Fruit fly (Drosophila melanogaster) whole organism, embryonic: Measurements from ENCODE around the gene CG1824.

Experiments
- Awh ChIP-seq: fragments of 200-800 bp; sonication (Bioruptor generic); IDR thresholded peaks from 2 replicates; pipeline ENCODE4, ENCODE4 v1.3.6; 2022; ENCODE audit warnings: missing biosample characterization, missing genetic modification characterization
- CG10979 ChIP-seq: fragments of 200-800 bp; sonication (Bioruptor generic); optimal IDR thresholded peaks from 2 replicates; lab custom pipeline; 2018; ENCODE audit warnings: missing biosample characterization, mild to moderate bottlenecking, missing genetic modification characterization, moderate library complexity
- CG11093 ChIP-seq: fragments of 200-800 bp; sonication (Bioruptor generic); IDR thresholded peaks from 3 replicates; pipeline ENCODE4 v1.3.6; 2022; ENCODE audit warnings: missing biosample characterization, missing genetic modification characterization
- CG14965 ChIP-seq: fragments of 200-800 bp; sonication (Bioruptor generic); optimal IDR thresholded peaks from 2 replicates; lab custom pipeline; 2016; ENCODE audit warnings: missing biosample characterization, missing genetic modification characterization, borderline replicate concordance
- CG1529 ChIP-seq: fragments of 200-800 bp; sonication (Bioruptor generic); optimal IDR thresholded peaks from 3 replicates; lab custom pipeline; 2018; ENCODE audit warnings: missing biosample characterization, missing genetic modification characterization
- CG15696 ChIP-seq: fragments of 200-800 bp; sonication (Bioruptor generic); optimal IDR thresholded peaks from 2 replicates; lab custom pipeline; 2019; ENCODE audit warnings: missing biosample characterization, mild to moderate bottlenecking, missing genetic modification characterization, moderate library complexity
- CG1602 ChIP-seq: fragments of 200-800 bp; sonication (Bioruptor generic); optimal IDR thresholded peaks from 3 replicates; lab custom pipeline; 2016; ENCODE audit warnings: missing biosample characterization, missing genetic modification characterization
- CG16779 ChIP-seq: fragments of 200-800 bp; sonication (Bioruptor generic); IDR thresholded peaks from 2 replicates; pipeline ENCODE4 v1.3.6; 2022; ENCODE audit warnings: missing biosample characterization, missing genetic modification characterization
- CG17359 ChIP-seq: fragments of 200-800 bp; sonication (Bioruptor generic); optimal IDR thresholded peaks from 3 replicates; lab custom pipeline; 2018; ENCODE audit warnings: missing biosample characterization, mild to moderate bottlenecking, missing genetic modification characterization, moderate library complexity
- CG17385 ChIP-seq: fragments of 200-800 bp; sonication (Bioruptor generic); optimal IDR thresholded peaks from 3 replicates; lab custom pipeline; 2018; ENCODE audit warnings: missing biosample characterization, mild to moderate bottlenecking, missing genetic modification characterization
- CG17802 ChIP-seq: fragments of 200-800 bp; sonication (Bioruptor generic); optimal IDR thresholded peaks from 2 replicates; lab custom pipeline; 2018; ENCODE audit warnings: missing biosample characterization, mild to moderate bottlenecking, missing genetic modification characterization, moderate library complexity
- CG17829 ChIP-seq: fragments of 200-800 bp; optimal IDR thresholded peaks from 2 replicates; lab custom pipeline; 2019; ENCODE audit warnings: missing biosample characterization, mild to moderate bottlenecking, missing genetic modification characterization, moderate library complexity
- CG1792 ChIP-seq: fragments of 200-800 bp; sonication (Bioruptor generic); optimal IDR thresholded peaks from 2 replicates; lab custom pipeline; 2016; ENCODE audit warnings: missing biosample characterization, missing genetic modification characterization
- CG2712 ChIP-seq: fragments of 200-800 bp; optimal IDR thresholded peaks from 3 replicates; lab custom pipeline; 2019; ENCODE audit warnings: missing biosample characterization, mild to moderate bottlenecking, missing genetic modification characterization, moderate library complexity
- CG2889 ChIP-seq: fragments of 200-800 bp; sonication (Bioruptor generic); IDR thresholded peaks from 3 replicates; pipeline ENCODE4 v1.3.6; 2022; ENCODE audit warnings: missing biosample characterization, missing genetic modification characterization
- CG31224 ChIP-seq: fragments of 200-800 bp; sonication (Bioruptor generic); IDR thresholded peaks from 2 replicates; pipeline ENCODE4 v1.3.6; 2022; ENCODE audit warnings: missing biosample characterization, missing genetic modification characterization
- CG32767 ChIP-seq: fragments of 200-800 bp; sonication (Bioruptor generic); IDR thresholded peaks from 2 replicates; pipeline ENCODE4 v1.3.6; 2022; ENCODE audit warnings: missing biosample characterization, missing genetic modification characterization
- CG33557 ChIP-seq: fragments of 200-800 bp; sonication (Bioruptor generic); optimal IDR thresholded peaks from 2 replicates; lab custom pipeline; 2019; ENCODE audit warnings: missing biosample characterization, mild to moderate bottlenecking, missing genetic modification characterization, moderate library complexity
- CG34376 ChIP-seq: fragments of 200-800 bp; sonication (Bioruptor generic); optimal IDR thresholded peaks from 2 replicates; lab custom pipeline; 2018; ENCODE audit warnings: missing biosample characterization, mild to moderate bottlenecking, missing genetic modification characterization
- CG4360 ChIP-seq: fragments of 200-800 bp; sonication (Bioruptor generic); IDR thresholded peaks from 2 replicates; pipeline ENCODE4 v1.3.6; 2022; ENCODE audit warnings: missing biosample characterization, missing genetic modification characterization
- CG4404 ChIP-seq: fragments of 200-800 bp; sonication (Bioruptor generic); IDR thresholded peaks from 2 replicates; pipeline ENCODE4 v1.3.6; 2022; ENCODE audit warnings: missing biosample characterization, missing genetic modification characterization
- CG4424 ChIP-seq: fragments of 200-800 bp; sonication (Bioruptor generic); optimal IDR thresholded peaks from 3 replicates; lab custom pipeline; 2016; ENCODE audit warnings: missing biosample characterization, missing genetic modification characterization
- CG4854 ChIP-seq: fragments of 200-800 bp; sonication (Bioruptor generic); optimal IDR thresholded peaks from 2 replicates; lab custom pipeline; 2016; ENCODE audit warnings: missing biosample characterization, missing genetic modification characterization, inconsistent platforms
- CG8281 ChIP-seq: fragments of 200-800 bp; sonication (Bioruptor generic); optimal IDR thresholded peaks from 2 replicates; lab custom pipeline; 2018; ENCODE audit warnings: missing biosample characterization, mild to moderate bottlenecking, missing genetic modification characterization, moderate library complexity
- CG8944 ChIP-seq: fragments of 200-800 bp; sonication (Bioruptor generic); optimal IDR thresholded peaks from 3 replicates; lab custom pipeline; 2016; ENCODE audit warnings: missing biosample characterization, missing genetic modification characterization
- Camta ChIP-seq: fragments of 200-800 bp; sonication (Bioruptor generic); optimal IDR thresholded peaks from 2 replicates; lab custom pipeline; 2016; ENCODE audit warnings: missing biosample characterization, missing genetic modification characterization
- Ets97D ChIP-seq: fragments of 200-800 bp; sonication (Bioruptor generic); optimal IDR thresholded peaks from 3 replicates; lab custom pipeline; 2016; ENCODE audit warnings: missing biosample characterization, missing genetic modification characterization
- Gsc ChIP-seq: fragments of 200-800 bp; sonication (Bioruptor generic); IDR thresholded peaks from 2 replicates; pipeline ENCODE4 v1.3.6; 2022; ENCODE audit warnings: missing biosample characterization, missing genetic modification characterization
- Gug ChIP-seq: fragments of 200-800 bp; sonication (Bioruptor generic); IDR thresholded peaks from 4 replicates; pipeline ENCODE4 v1.3.6; 2022; ENCODE audit warnings: missing biosample characterization, missing genetic modification characterization
- Hsf ChIP-seq: fragments of 200-800 bp; sonication (Bioruptor generic); optimal IDR thresholded peaks from 3 replicates; lab custom pipeline; 2016; ENCODE audit warnings: missing biosample characterization, missing genetic modification characterization
- Sry-δ ChIP-seq: fragments of 200-800 bp; sonication (Bioruptor generic); optimal IDR thresholded peaks from 2 replicates; lab custom pipeline; 2016; ENCODE audit warnings: missing biosample characterization, missing genetic modification characterization
- bcd ChIP-seq: fragments of 200-800 bp; sonication (Bioruptor generic); optimal IDR thresholded peaks from 2 replicates; lab custom pipeline; 2017; ENCODE audit warnings: missing biosample characterization, mild to moderate bottlenecking, missing genetic modification characterization
- btn ChIP-seq: fragments of 200-800 bp; sonication (Bioruptor generic); optimal IDR thresholded peaks from 2 replicates; lab custom pipeline; 2016; ENCODE audit warnings: missing biosample characterization, missing genetic modification characterization
- chinmo ChIP-seq: fragments of 200-800 bp; sonication (Bioruptor generic); IDR thresholded peaks from 4 replicates; pipeline ENCODE4 v1.3.6; 2022; ENCODE audit warnings: missing biosample characterization, missing genetic modification characterization; ENCODE audit not compliant: partially characterized antibody
- dati ChIP-seq: fragments of 200-800 bp; sonication (Bioruptor generic); IDR thresholded peaks from 2 replicates; pipeline ENCODE4 v1.3.6; 2022; ENCODE audit warnings: missing biosample characterization, missing genetic modification characterization
- dpn ChIP-seq, 2 experiments: fragments of 200-800 bp; sonication (Bioruptor generic); optimal IDR thresholded peaks; 3 replicates each; lab custom pipeline; 2016; ENCODE audit warnings: missing biosample characterization in 2 of 2, missing genetic modification characterization in 2 of 2
- exex ChIP-seq: fragments of 200-800 bp; sonication (Bioruptor generic); optimal IDR thresholded peaks from 4 replicates; lab custom pipeline; 2018; ENCODE audit warnings: missing biosample characterization, mild to moderate bottlenecking, missing genetic modification characterization, moderate library complexity
- ftz-f1 ChIP-seq: fragments of 200-800 bp; sonication (Bioruptor generic); optimal IDR thresholded peaks from 2 replicates; lab custom pipeline; 2016; ENCODE audit warnings: missing biosample characterization, missing genetic modification characterization
- jing ChIP-seq: fragments of 200-800 bp; sonication (Bioruptor generic); optimal IDR thresholded peaks from 2 replicates; lab custom pipeline; 2018; ENCODE audit warnings: missing biosample characterization, mild to moderate bottlenecking, missing genetic modification characterization
- kay ChIP-seq: fragments of 200-800 bp; sonication (Bioruptor generic); optimal IDR thresholded peaks from 2 replicates; lab custom pipeline; 2016; ENCODE audit warnings: missing biosample characterization, missing genetic modification characterization
- lab ChIP-seq: fragments of 200-800 bp; sonication (Bioruptor generic); optimal IDR thresholded peaks from 3 replicates; lab custom pipeline; 2017; ENCODE audit warnings: missing biosample characterization, missing genetic modification characterization, mild to moderate bottlenecking, moderate library complexity, missing genetic modification reagents
- lmd ChIP-seq: fragments of 200-800 bp; sonication (Bioruptor generic); IDR thresholded peaks from 2 replicates; pipeline ENCODE4 v1.3.6; 2022; ENCODE audit warnings: missing biosample characterization, missing genetic modification characterization
- luna ChIP-seq: fragments of 200-800 bp; sonication (Bioruptor generic); optimal IDR thresholded peaks from 2 replicates; lab custom pipeline; 2016; ENCODE audit warnings: missing biosample characterization, missing genetic modification characterization
- mld ChIP-seq: fragments of 200-800 bp; sonication (Bioruptor generic); IDR thresholded peaks from 3 replicates; pipeline ENCODE4 v1.3.6; 2022; ENCODE audit warnings: missing biosample characterization, missing genetic modification characterization; ENCODE audit not compliant: partially characterized antibody
- pros ChIP-seq: fragments of 200-800 bp; sonication (Bioruptor generic); optimal IDR thresholded peaks from 3 replicates; lab custom pipeline; 2019; ENCODE audit warnings: missing biosample characterization, mild to moderate bottlenecking, missing genetic modification characterization, moderate library complexity
- repo ChIP-seq: fragments of 200-800 bp; sonication (Bioruptor generic); optimal IDR thresholded peaks from 2 replicates; lab custom pipeline; 2016; ENCODE audit warnings: missing biosample characterization, missing genetic modification characterization
- salm ChIP-seq: fragments of 200-800 bp; sonication (Bioruptor generic); optimal IDR thresholded peaks from 2 replicates; lab custom pipeline; 2018; ENCODE audit warnings: missing biosample characterization, mild to moderate bottlenecking, missing genetic modification characterization
- tgo ChIP-seq: fragments of 200-800 bp; sonication (Bioruptor generic); IDR thresholded peaks from 3 replicates; pipeline ENCODE4 v1.3.6; 2022; ENCODE audit warnings: missing biosample characterization, missing genetic modification characterization
- wek ChIP-seq: fragments of 200-800 bp; sonication (Bioruptor generic); optimal IDR thresholded peaks from 3 replicates; lab custom pipeline; 2018; ENCODE audit warnings: missing biosample characterization, mild to moderate bottlenecking, missing genetic modification characterization, moderate library complexity
- zfh1 ChIP-seq: fragments of 200-800 bp; sonication (Bioruptor generic); IDR thresholded peaks from 3 replicates; pipeline ENCODE4 v1.3.6; 2022; ENCODE audit warnings: missing biosample characterization, missing genetic modification characterization
- zfh2 ChIP-seq: fragments of 200-800 bp; sonication (Bioruptor generic); optimal IDR thresholded peaks from 2 replicates; lab custom pipeline; 2016; ENCODE audit warnings: missing biosample characterization, missing genetic modification characterization

CG1824 gene

dm6 chrX:12567663-12568062, 27.8 kb downstream of the CG1824 start (continued):
- no peak for TF ChIP-seq dati (GFP tag; lab: Robert Waterston, UW)
- TF ChIP-seq Gsc (GFP tag; lab: Robert Waterston, UW) = 0 out of 2 replicates have a peak, but pooled peaks have one; percentile 14
- peak; percentile 67 for TF ChIP-seq Awh
- TF ChIP-seq CG4360 = no peak
- TF ChIP-seq repo = no peak
- TF ChIP-seq CG4404 (GFP tag; lab: Robert Waterston, UW) = peak; percentile 45; the same call in 1 of the 2 replicates
- TF ChIP-seq mld (GFP tag; lab: Robert Waterston, UW) = no peak
- TF ChIP-seq CG8944 (GFP tag; lab: Kevin White, UChicago) = no peak
- TF ChIP-seq CG1529 (GFP tag; lab: Kevin White, UChicago) = peak; percentile 36
- TF ChIP-seq pros (GFP tag; lab: Kevin White, UChicago) = no peak
- 0 out of 4 replicates have a peak, but pooled peaks have one; percentile 19 for TF ChIP-seq Gug (GFP tag; lab: Robert Waterston, UW)
- peak; percentile 66; the same call in 1 of the 2 replicates for TF ChIP-seq CG32767
- no peak for TF ChIP-seq CG16779 (GFP tag; lab: Robert Waterston, UW)
- peak; percentile 70 for TF ChIP-seq CG31224 (GFP tag; lab: Robert Waterston, UW)
- TF ChIP-seq CG17385 (GFP tag; lab: Kevin White, UChicago) = peak; percentile 80
- TF ChIP-seq dpn (GFP tag; optimal IDR thresholded peaks at IDR 0.05; lab: Kevin White, UChicago) = peak in 1 of 2 experiments; percentile 57
- peak; percentile 55; the same call in 2 of the 3 replicates for TF ChIP-seq zfh1
- peak; percentile 88 for TF ChIP-seq CG17359 (tag; lab: Kevin White, UChicago)
- TF ChIP-seq CG1792 (GFP tag; lab: Kevin White, UChicago) = no peak
- TF ChIP-seq lab (GFP tag; lab: Kevin White, UChicago) = peak; percentile 96
- no peak for TF ChIP-seq CG17802 (tag; lab: Kevin White, UChicago)
- no peak for TF ChIP-seq luna (GFP tag; lab: Kevin White, UChicago)
- no peak for TF ChIP-seq wek
- TF ChIP-seq bcd = peak; percentile 71
- no peak for TF ChIP-seq zfh2 (GFP tag; lab: Kevin White, UChicago)
- no peak for TF ChIP-seq Camta
- TF ChIP-seq CG17829 (tag; lab: Kevin White, UChicago) = peak; percentile 76
- TF ChIP-seq exex (tag; lab: Kevin White, UChicago) = peak; percentile 69
- peak; percentile 57 for TF ChIP-seq CG8281 (tag; lab: Kevin White, UChicago)
- TF ChIP-seq ftz-f1 = no peak
- TF ChIP-seq CG2889 = peak; percentile 16; the same call in 1 of the 3 replicates
- peak; percentile 81 for TF ChIP-seq CG2712 (tag; lab: Kevin White, UChicago)
- TF ChIP-seq CG33557 (GFP tag; lab: Kevin White, UChicago) = no peak
- TF ChIP-seq Ets97D = no peak
- TF ChIP-seq CG34376 (GFP tag; lab: Kevin White, UChicago) = peak; percentile 81
- TF ChIP-seq chinmo (GFP tag; lab: Robert Waterston, UW) = no peak
- TF ChIP-seq CG4854 (GFP tag; lab: Kevin White, UChicago) = no peak
- TF ChIP-seq CG1602 (GFP tag; lab: Kevin White, UChicago) = peak; percentile 25
- peak; percentile 46 for TF ChIP-seq CG15696 (tag; lab: Kevin White, UChicago)
- no peak for TF ChIP-seq jing (GFP tag; lab: Kevin White, UChicago)
- peak; percentile 72 for TF ChIP-seq CG10979 (tag; lab: Kevin White, UChicago)
- TF ChIP-seq salm (tag; lab: Kevin White, UChicago) = peak; percentile 71
- no peak for TF ChIP-seq kay (GFP tag; lab: Kevin White, UChicago)
- TF ChIP-seq CG14965 (GFP tag; lab: Kevin White, UChicago) = no peak
- TF ChIP-seq CG11093 (GFP tag; lab: Robert Waterston, UW) = peak; percentile 65; the same call in 2 of the 3 replicates
- peak; percentile 50 for TF ChIP-seq CG4424
- TF ChIP-seq tgo (GFP tag; lab: Robert Waterston, UW) = peak; percentile 77
- no peak for TF ChIP-seq Hsf (GFP tag; lab: Kevin White, UChicago)
- no peak for TF ChIP-seq Sry-δ
- no peak for TF ChIP-seq btn (GFP tag; lab: Kevin White, UChicago)
- TF ChIP-seq lmd (GFP tag; lab: Robert Waterston, UW) = peak; percentile 68; the same call in 1 of the 2 replicates
